Fruit fly (Drosophila melanogaster) whole organism: ENCODE measurements around the gene CG33687.

Experiments
- CG8478 ChIP-seq: fragments of >200 bp; optimal IDR thresholded peaks from 2 replicates; lab custom pipeline; 2018; ENCODE audit warnings: inconsistent platforms
- Dll ChIP-seq: fragments of >200 bp; optimal IDR thresholded peaks from 2 replicates; lab custom pipeline; 2017
- pan ChIP-seq: fragments of >200 bp; optimal IDR thresholded peaks from 2 replicates; lab custom pipeline; 2017
- usp ChIP-seq: fragments of >200 bp; optimal IDR thresholded peaks from 2 replicates; lab custom pipeline; 2017; ENCODE audit warnings: missing biosample characterization, missing genetic modification characterization, mixed read lengths

DNA sequence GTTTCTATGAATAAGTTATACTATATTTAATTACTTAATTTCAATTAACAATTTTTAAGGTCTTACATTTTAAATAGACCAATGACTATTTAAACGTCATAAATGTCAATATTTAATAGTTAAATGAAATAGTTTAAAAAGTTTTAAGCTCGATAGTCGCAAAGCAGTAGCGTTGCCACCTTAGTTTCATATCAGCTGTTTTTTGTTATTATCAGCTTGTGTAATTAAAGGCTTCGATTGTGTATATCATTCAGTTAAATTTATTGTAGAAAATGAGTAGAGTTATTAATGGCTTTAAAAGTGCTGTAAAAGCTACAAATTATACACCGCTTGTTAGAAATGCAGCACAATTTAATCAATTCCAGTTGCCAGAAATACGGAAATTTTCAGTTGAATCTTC is 35.3 kb downstream of the CG33687 start, which contains the start of gene Hsc20:
- no peak for TF ChIP-seq usp
- no peak for TF ChIP-seq pan
- TF ChIP-seq Dll (lab: Kevin White, UChicago) = no peak
- TF ChIP-seq CG8478 = no peak
